Fruit fly (Drosophila melanogaster): ENCODE results near the gene Or65c.

Gene Or65c

dm6 chr3L:6336248-6336858 lies 8.9 kb downstream of the Or65c start:
- no peak for TF ChIP-seq CG8478 (optimal IDR thresholded peaks at IDR 0.05)
- TF ChIP-seq CTCF (optimal IDR thresholded peaks at IDR 0.05), result no peak

DNA sequence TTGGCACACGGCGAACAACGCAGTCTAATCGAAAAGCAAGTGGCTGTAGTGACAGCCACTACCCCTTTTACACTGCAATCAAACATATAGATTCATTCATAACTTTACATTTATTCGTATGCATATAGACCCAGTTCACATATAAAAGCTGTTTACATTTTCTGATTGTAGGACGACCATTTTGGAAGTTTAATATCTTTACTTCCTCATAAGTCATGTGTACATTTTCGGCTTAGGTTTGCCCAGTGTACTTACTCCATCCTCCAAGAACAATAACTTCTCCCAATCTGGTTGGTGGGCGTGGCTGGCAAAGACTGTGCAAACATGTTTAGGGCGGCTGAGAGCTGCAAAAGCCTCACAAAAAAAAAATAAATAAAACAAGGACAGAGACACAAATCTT lies 10.9 kb downstream of the Or65c start:
- TF ChIP-seq CG8478 (optimal IDR thresholded peaks at IDR 0.05) (no peak), CTCF (optimal IDR thresholded peaks at IDR 0.05) (no peak)

DNA sequence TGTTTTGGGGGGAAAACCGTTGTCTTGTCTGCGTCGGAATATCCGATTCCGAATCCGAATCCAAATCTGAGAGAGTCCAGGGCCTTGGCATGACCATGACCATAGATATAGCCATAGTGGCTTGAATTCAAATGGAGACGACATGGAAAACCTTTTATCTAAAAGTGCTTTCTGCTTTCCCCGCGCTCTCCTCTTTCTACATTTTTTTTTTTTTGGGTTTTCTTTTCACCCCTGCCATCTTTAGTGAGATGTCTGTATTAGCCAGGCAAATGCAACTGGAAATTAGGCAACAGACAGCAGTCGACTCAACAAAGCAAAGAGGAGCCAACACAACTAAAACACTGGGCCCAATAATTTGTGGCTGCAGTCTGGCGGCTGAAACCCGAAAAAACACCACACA lies 14.8 kb downstream of the Or65c start:
- TF ChIP-seq CTCF (optimal IDR thresholded peaks at IDR 0.05) (no peak), CG8478 (optimal IDR thresholded peaks at IDR 0.05) (no peak)

DNA sequence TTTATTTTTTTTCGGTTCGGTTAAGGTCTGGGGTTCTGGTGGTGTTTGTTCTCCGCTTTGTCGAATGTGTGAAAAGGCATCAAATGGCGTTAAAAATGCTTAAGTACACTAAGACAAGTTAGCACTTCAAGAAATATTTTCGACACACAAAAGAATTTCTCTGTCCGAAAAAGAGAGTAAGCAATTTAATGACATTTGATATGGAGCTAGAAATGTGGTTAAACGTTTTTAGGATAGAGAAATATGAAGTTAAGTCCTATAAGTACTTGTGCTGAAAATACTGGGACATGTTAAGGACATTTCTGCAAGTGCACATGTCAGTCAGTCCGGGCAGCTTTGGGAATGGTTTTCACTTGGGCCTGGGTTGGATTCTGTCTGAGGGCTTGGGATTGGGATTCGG lies 16.8 kb downstream of the Or65c start:
- no peak for TF ChIP-seq CG8478 (optimal IDR thresholded peaks at IDR 0.05)
- no peak for TF ChIP-seq CTCF (optimal IDR thresholded peaks at IDR 0.05)

DNA sequence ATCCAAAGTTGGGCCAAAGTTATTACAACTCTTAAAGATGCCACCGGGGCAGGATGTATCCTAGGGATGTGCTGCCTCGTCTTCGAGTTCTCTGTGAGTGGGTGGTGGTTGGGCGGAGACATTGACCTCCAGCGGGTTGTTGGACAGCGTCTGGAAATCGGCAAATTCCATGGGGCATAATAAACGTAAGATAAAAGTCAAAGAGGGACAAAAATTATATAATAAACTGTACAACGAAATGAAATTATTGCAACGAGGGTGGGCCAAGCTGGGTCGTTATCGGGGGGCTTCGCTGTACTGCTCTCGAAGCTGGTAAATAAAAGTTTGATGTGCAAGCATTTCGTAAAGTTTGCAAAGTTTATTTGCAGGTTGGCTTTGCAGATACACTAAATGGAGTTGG lies 21.0 kb downstream of the Or65c start:
- TF ChIP-seq CG8478 (optimal IDR thresholded peaks at IDR 0.05), result no peak
- no peak for TF ChIP-seq CTCF (optimal IDR thresholded peaks at IDR 0.05)

DNA sequence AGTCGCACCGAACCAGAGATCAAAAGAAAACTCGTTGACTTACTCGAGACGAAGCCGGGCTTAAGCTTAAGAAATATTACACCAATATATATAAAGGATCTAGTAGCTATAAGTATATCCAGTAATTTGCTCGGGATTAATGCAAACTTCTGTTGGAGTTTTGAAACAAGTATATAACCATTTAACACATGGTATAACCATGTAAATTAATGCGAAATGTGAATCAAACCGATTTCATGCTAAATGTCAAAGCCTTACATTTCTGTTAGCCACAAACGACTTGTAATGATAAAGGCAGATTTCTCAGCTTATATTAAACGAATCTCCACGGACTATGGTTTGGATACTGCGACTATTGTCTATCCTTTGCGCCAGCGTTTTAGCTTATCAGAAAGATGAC lies 22.6 kb downstream of the Or65c start, which contains the start of gene Sfp65A:
Gene Sfp65A (plus strand): TSS at position 301 of the 400 bp plus-strand sequence.
- TF ChIP-seq CG8478 (optimal IDR thresholded peaks at IDR 0.05) (no peak), CTCF (optimal IDR thresholded peaks at IDR 0.05) (no peak)

DNA sequence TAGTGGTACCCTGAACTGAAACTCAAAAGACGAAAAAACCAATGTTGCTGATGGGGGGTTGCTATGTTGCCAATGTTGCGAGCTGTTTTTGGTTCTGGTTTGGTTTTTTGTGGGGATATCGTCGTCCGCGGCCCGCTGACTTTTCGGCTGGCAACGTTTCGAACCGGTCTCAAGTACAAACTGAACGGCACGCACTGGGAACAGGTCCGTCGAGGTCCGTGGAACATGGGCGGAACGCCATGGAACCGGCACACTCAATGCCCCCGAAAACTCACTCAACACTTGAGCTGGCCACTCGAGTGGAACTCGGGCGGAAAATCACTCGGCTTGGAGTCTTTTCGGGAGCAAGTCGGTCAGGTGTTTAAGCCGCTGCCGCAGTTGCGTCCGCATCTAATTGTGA lies 24.8 kb downstream of the Or65c start, which contains the start of gene CG13300:
Gene CG13300 (minus strand): TSS at position 159 of the 400 bp plus-strand sequence.
- TF ChIP-seq CG8478 (optimal IDR thresholded peaks at IDR 0.05) (no peak), CTCF (optimal IDR thresholded peaks at IDR 0.05) (no peak)

- no peak for TF ChIP-seq CG8478 (optimal IDR thresholded peaks at IDR 0.05)
- TF ChIP-seq CTCF (optimal IDR thresholded peaks at IDR 0.05), result no peak
Observed at dm6 chr3L:6355032-6355431, 27.6 kb downstream of the Or65c start.

- no peak for TF ChIP-seq CG8478 (optimal IDR thresholded peaks at IDR 0.05)
- no peak for TF ChIP-seq CTCF (optimal IDR thresholded peaks at IDR 0.05)
Observed at dm6 chr3L:6357152-6357551, 29.7 kb downstream of the Or65c start.

DNA sequence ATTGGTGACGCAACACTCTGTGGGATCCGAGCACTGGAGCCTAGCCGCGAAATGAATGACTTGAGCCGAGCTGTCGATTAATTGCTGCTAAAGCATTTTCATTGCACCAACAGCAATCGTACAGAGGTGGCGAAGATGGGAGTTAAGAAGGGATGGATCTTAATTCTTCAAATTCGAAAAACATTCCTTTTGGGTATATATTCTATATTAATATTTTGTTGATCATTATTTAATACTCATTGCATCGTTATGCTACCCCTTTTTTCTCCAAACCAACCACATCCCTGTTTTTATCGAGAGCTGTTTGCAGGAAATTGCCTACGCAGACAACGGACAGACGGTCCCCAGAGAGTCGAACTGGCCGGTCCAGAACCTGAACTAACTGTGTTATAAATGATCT lies 31.1 kb downstream of the Or65c start:
- TF ChIP-seq CG8478 (optimal IDR thresholded peaks at IDR 0.05) (no peak), CTCF (optimal IDR thresholded peaks at IDR 0.05) (no peak)

dm6 chr3L:6359205-6359604 lies 31.8 kb downstream of the Or65c start:
- TF ChIP-seq CTCF (optimal IDR thresholded peaks at IDR 0.05) (no peak), CG8478 (optimal IDR thresholded peaks at IDR 0.05) (no peak)

DNA sequence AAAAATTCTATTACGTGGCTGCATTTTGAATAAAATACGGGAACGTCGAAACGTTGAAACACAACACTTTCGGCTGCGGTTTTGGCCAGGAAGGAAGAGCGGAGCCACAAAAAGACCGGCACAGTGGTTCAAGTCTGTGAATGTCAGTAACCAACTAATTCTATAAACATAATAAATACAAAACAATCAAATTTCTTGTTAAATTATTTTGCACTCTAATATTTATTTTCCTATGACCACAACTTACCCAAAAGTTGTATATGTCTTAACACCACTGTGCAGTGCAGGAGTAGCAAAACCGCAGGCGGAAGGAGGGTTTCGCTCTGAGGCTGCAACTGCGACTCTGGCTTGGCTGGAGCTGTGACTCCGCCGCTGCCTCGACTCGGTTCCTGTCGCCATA lies 36.2 kb downstream of the Or65c start:
- TF ChIP-seq CTCF (optimal IDR thresholded peaks at IDR 0.05) (no peak), CG8478 (optimal IDR thresholded peaks at IDR 0.05) (no peak)

dm6 chr3L:6364217-6364616 lies 36.8 kb downstream of the Or65c start:
- TF ChIP-seq CG8478 (optimal IDR thresholded peaks at IDR 0.05) (no peak), CTCF (optimal IDR thresholded peaks at IDR 0.05) (no peak)

DNA sequence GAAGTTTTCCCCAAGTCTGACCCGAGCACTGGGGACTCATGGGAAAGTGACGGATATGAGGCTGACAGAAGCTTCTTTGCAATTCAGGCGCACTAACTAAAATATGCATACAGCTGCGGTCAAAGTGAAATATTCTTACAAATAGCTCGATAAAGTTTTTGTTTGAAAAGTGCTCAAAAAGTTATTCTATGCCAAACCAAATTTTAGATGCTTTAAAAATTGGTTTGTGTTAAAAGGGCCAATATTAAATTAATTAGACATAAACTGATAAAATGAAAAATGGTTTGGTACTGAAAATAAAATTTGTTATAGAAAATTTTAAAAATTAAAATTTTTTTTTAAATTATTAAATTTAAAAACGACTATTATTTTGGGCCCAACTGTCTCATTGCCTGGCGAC lies 39.2 kb downstream of the Or65c start:
- TF ChIP-seq CG8478 (optimal IDR thresholded peaks at IDR 0.05) (no peak), CTCF (optimal IDR thresholded peaks at IDR 0.05) (no peak)

dm6 chr3L:6369638-6370195 lies 42.3 kb downstream of the Or65c start:
- TF ChIP-seq CG8478 (optimal IDR thresholded peaks at IDR 0.05) (no peak), CTCF (optimal IDR thresholded peaks at IDR 0.05) (no peak)

- TF ChIP-seq CG8478 (optimal IDR thresholded peaks at IDR 0.05) (no peak), CTCF (optimal IDR thresholded peaks at IDR 0.05) (no peak)
Observed at dm6 chr3L:6371406-6371805, 44.0 kb downstream of the Or65c start.
